Worm (Caenorhabditis elegans) whole organism, L2 larva: ENCODE results near the gene F21C10.18.

Experiments
- ZK546.5 ChIP-seq: sonication (generic microtip); optimal IDR thresholded peaks from 2 replicates; lab custom pipeline; 2017; ENCODE audit warnings: missing biosample characterization, missing genetic modification characterization
- alr-1 ChIP-seq: fragments of 150-350 bp; optimal IDR thresholded peaks from 2 replicates; lab custom pipeline; 2014; ENCODE audit warnings: missing biosample characterization, missing genetic modification characterization
- ama-1 ChIP-seq: fragments of 150-350 bp; optimal IDR thresholded peaks from 2 replicates; lab custom pipeline; 2018; ENCODE audit warnings: inconsistent platforms
- ceh-82 ChIP-seq: fragments of 150-350 bp; optimal IDR thresholded peaks from 2 replicates; lab custom pipeline; 2014; ENCODE audit warnings: missing biosample characterization, missing genetic modification characterization
- elt-3 ChIP-seq: sonication (generic microtip); optimal IDR thresholded peaks from 2 replicates; lab custom pipeline; 2017; ENCODE audit warnings: missing biosample characterization, missing genetic modification characterization
- lin-11 ChIP-seq: fragments of 150-350 bp; sonication (generic microtip); optimal IDR thresholded peaks from 2 replicates; lab custom pipeline; 2014; ENCODE audit warnings: missing biosample characterization, missing genetic modification characterization, inconsistent platforms, mixed read lengths
- lsy-2 ChIP-seq, 2 experiments: fragments of 150-350 bp in 1 of 2; sonication (generic microtip) in 1 of 2; optimal IDR thresholded peaks; 2 replicates each; lab custom pipeline; 2014 to 2017; ENCODE audit warnings: missing biosample characterization in 2 of 2, missing genetic modification characterization in 2 of 2
- mdl-1 ChIP-seq, 2 experiments: fragments of 150-350 bp in 1 of 2; sonication (generic microtip) in 1 of 2; optimal IDR thresholded peaks; 2 replicates each; lab custom pipeline; 2017; ENCODE audit warnings: missing biosample characterization in 2 of 2, missing genetic modification characterization in 2 of 2
- nhr-12 ChIP-seq: fragments of 150-350 bp; optimal IDR thresholded peaks from 2 replicates; lab custom pipeline; 2014; ENCODE audit warnings: missing biosample characterization, missing genetic modification characterization
- nhr-237 ChIP-seq: fragments of 150-350 bp; optimal IDR thresholded peaks from 2 replicates; lab custom pipeline; 2014; ENCODE audit warnings: missing biosample characterization, missing genetic modification characterization
- nhr-25 ChIP-seq: fragments of 150-350 bp; sonication (generic microtip); optimal IDR thresholded peaks from 3 replicates; lab custom pipeline; 2014; ENCODE audit warnings: missing biosample characterization, missing genetic modification characterization
- unc-62 ChIP-seq: fragments of 150-350 bp; optimal IDR thresholded peaks from 2 replicates; lab custom pipeline; 2014; ENCODE audit warnings: missing biosample characterization, missing genetic modification reagents, missing genetic modification characterization
- zag-1 ChIP-seq: fragments of 150-350 bp; optimal IDR thresholded peaks from 2 replicates; lab custom pipeline; 2014; ENCODE audit warnings: missing biosample characterization, missing genetic modification characterization
- ztf-11 ChIP-seq: sonication (generic microtip); optimal IDR thresholded peaks from 2 replicates; lab custom pipeline; 2017; ENCODE audit warnings: missing biosample characterization, missing genetic modification characterization

ce11 chrV:9058627-9059026 lies 49.7 kb upstream of the F21C10.18 start, which contains the start of gene C25E10.11:
- TF ChIP-seq nhr-12 (tag; lab: Kevin White, UChicago) (no peak), ama-1 (no peak), nhr-25 (no peak), elt-3 (no peak), unc-62 (GFP tag; lab: Kevin White, UChicago) (no peak), lin-11 (tag; lab: Kevin White, UChicago) (no peak), mdl-1 (tag; optimal IDR thresholded peaks at IDR 0.05; lab: Kevin White, UChicago) (no peak), lsy-2 (tag; optimal IDR thresholded peaks at IDR 0.05; lab: Kevin White, UChicago) (no peak), nhr-237 (tag; lab: Kevin White, UChicago) (no peak), ZK546.5 (tag; lab: Kevin White, UChicago) (no peak), zag-1 (tag; lab: Kevin White, UChicago) (no peak), alr-1 (no peak), ceh-82 (tag; lab: Kevin White, UChicago) (no peak), ztf-11 (tag; lab: Kevin White, UChicago) (no peak)
